Fruit fly (Drosophila melanogaster): Measurements from ENCODE around the gene CG9500.

Gene CG9500

dm6 chr2L:6351809-6352182 is 6.3 kb downstream of the CG9500 start (continued):
- TF ChIP-seq CG16779 (GFP tag; IDR thresholded peaks at IDR 0.05), result peak; percentile 55; the same call in 1 of the 2 replicates
- TF ChIP-seq CG4328 (GFP tag; optimal IDR thresholded peaks at IDR 0.05), result peak; percentile 65
- TF ChIP-seq Elba2 (GFP tag; optimal IDR thresholded peaks at IDR 0.05), result no peak
- TF ChIP-seq CG5953 (GFP tag; IDR thresholded peaks at IDR 0.05), result peak; percentile 35
- TF ChIP-seq kay (GFP tag; optimal IDR thresholded peaks at IDR 0.05), result peak; percentile 75
- no peak for TF ChIP-seq CG6254 (GFP tag; optimal IDR thresholded peaks at IDR 0.05)
- peak; percentile 36 for TF ChIP-seq CG17328 (GFP tag; IDR thresholded peaks at IDR 0.05)
- TF ChIP-seq CG3281 (GFP tag; optimal IDR thresholded peaks at IDR 0.05), result peak; percentile 90
- peak; percentile 35 for TF ChIP-seq CG17802 (tag; optimal IDR thresholded peaks at IDR 0.05)
- TF ChIP-seq CG11093 (GFP tag; IDR thresholded peaks at IDR 0.05), result peak; percentile 80; the same call in 2 of the 3 replicates
- peak; percentile 69 for TF ChIP-seq shn (GFP tag; optimal IDR thresholded peaks at IDR 0.05)
- TF ChIP-seq CG6272 (GFP tag; IDR thresholded peaks at IDR 0.05), result peak; percentile 88
- peak; percentile 57 for TF ChIP-seq CG13775 (GFP tag; optimal IDR thresholded peaks at IDR 0.05)
- TF ChIP-seq Hmr (GFP tag; optimal IDR thresholded peaks at IDR 0.05), result peak; percentile 90
- TF ChIP-seq Oli (tag; optimal IDR thresholded peaks at IDR 0.05), result peak; percentile 84
- peak; percentile 44 for TF ChIP-seq CG3995 (GFP tag; optimal IDR thresholded peaks at IDR 0.05)
- TF ChIP-seq luna (GFP tag; optimal IDR thresholded peaks at IDR 0.05), result peak; percentile 73
- peak; percentile 53 for TF ChIP-seq jing (GFP tag; optimal IDR thresholded peaks at IDR 0.05)
- no peak for TF ChIP-seq br (optimal IDR thresholded peaks at IDR 0.05)
- peak; percentile 75 for TF ChIP-seq Hr3 (GFP tag; optimal IDR thresholded peaks at IDR 0.05)
- TF ChIP-seq en (GFP tag; optimal IDR thresholded peaks at IDR 0.05), result peak; percentile 48
- peak; percentile 79 for TF ChIP-seq Sox102F (GFP tag; optimal IDR thresholded peaks at IDR 0.05)
- TF ChIP-seq grn (GFP tag; optimal IDR thresholded peaks at IDR 0.05), result peak; percentile 89
- TF ChIP-seq CG31224 (GFP tag; IDR thresholded peaks at IDR 0.05), result peak; percentile 84
- TF ChIP-seq ERR (GFP tag; optimal IDR thresholded peaks at IDR 0.05), result peak; percentile 66
- TF ChIP-seq CG4404 (GFP tag; IDR thresholded peaks at IDR 0.05), result peak; percentile 86
- no peak for TF ChIP-seq BEAF-32 (GFP tag; optimal IDR thresholded peaks at IDR 0.05)
- TF ChIP-seq ci (GFP tag; IDR thresholded peaks at IDR 0.05), result peak; percentile 47; the same call in 1 of the 3 replicates
- TF ChIP-seq NC2α (GFP tag; optimal IDR thresholded peaks at IDR 0.05), result peak; percentile 27
- TF ChIP-seq bbx (GFP tag; IDR thresholded peaks at IDR 0.05; ENCODE audit: partially characterized antibody), result no peak
- TF ChIP-seq klu (GFP tag; IDR thresholded peaks at IDR 0.05), result peak; percentile 80
- no peak for TF ChIP-seq usp (GFP tag; optimal IDR thresholded peaks at IDR 0.05)
- peak; percentile 11 for TF ChIP-seq ab (GFP tag; optimal IDR thresholded peaks at IDR 0.05)
- TF ChIP-seq h (optimal IDR thresholded peaks at IDR 0.05), result no peak
- peak; percentile 83 for TF ChIP-seq gro (GFP tag; optimal IDR thresholded peaks at IDR 0.05)
- no peak for TF ChIP-seq CG8478 (optimal IDR thresholded peaks at IDR 0.05)
- TF ChIP-seq PHDP (tag; optimal IDR thresholded peaks at IDR 0.05), result peak; percentile 83
- peak; percentile 65 for TF ChIP-seq nau (GFP tag; optimal IDR thresholded peaks at IDR 0.05)
- peak; percentile 86 for TF ChIP-seq fd3F (GFP tag; optimal IDR thresholded peaks at IDR 0.05)
- TF ChIP-seq btn (GFP tag; optimal IDR thresholded peaks at IDR 0.05), result peak; percentile 15
- peak; percentile 42 for TF ChIP-seq CG1603 (tag; optimal IDR thresholded peaks at IDR 0.05)
- TF ChIP-seq sisA (GFP tag; IDR thresholded peaks at IDR 0.05), result peak; percentile 91
- TF ChIP-seq Mes4 (GFP tag; optimal IDR thresholded peaks at IDR 0.05), result peak; percentile 16
- TF ChIP-seq CG14014 (GFP tag; IDR thresholded peaks at IDR 0.05), result peak; percentile 92
- peak; percentile 73 for TF ChIP-seq cas (GFP tag; IDR thresholded peaks at IDR 0.05)
- no peak for TF ChIP-seq CG4360 (GFP tag; IDR thresholded peaks at IDR 0.05)
- TF ChIP-seq sna (GFP tag; IDR thresholded peaks at IDR 0.05; ENCODE audit: partially characterized antibody), result no peak
- TF ChIP-seq tio (GFP tag; optimal IDR thresholded peaks at IDR 0.05), result peak; percentile 76
- no peak for TF ChIP-seq ato (GFP tag; IDR thresholded peaks at IDR 0.05; ENCODE audit: partially characterized antibody)
- TF ChIP-seq unpg (GFP tag; optimal IDR thresholded peaks at IDR 0.05), result peak; percentile 83
- peak; percentile 65 for TF ChIP-seq Lim3 (GFP tag; IDR thresholded peaks at IDR 0.05)
- peak; percentile 91 for TF ChIP-seq CG11504 (tag; optimal IDR thresholded peaks at IDR 0.05)
- no peak for TF ChIP-seq gfzf (GFP tag; optimal IDR thresholded peaks at IDR 0.05)

Measured in whole organism, embryonic.